Fruit fly (Drosophila melanogaster) whole organism, prepupa: ENCODE results near the gene CG6678.

Source experiments
- Blimp-1 ChIP-seq: fragments of 200-800 bp; sonication (Bioruptor generic); optimal IDR thresholded peaks from 3 replicates; lab custom pipeline; 2017; ENCODE audit warnings: missing biosample characterization, missing genetic modification characterization, mild to moderate bottlenecking, moderate library complexity, missing genetic modification reagents
- CG10631 ChIP-seq: fragments of 200-800 bp; sonication (Bioruptor generic); optimal IDR thresholded peaks from 2 replicates; lab custom pipeline; 2016; ENCODE audit warnings: missing biosample characterization, missing genetic modification characterization
- CG10669 ChIP-seq: fragments of 200-800 bp; sonication (Bioruptor generic); optimal IDR thresholded peaks from 3 replicates; lab custom pipeline; 2018; ENCODE audit warnings: missing biosample characterization, mild to moderate bottlenecking, missing genetic modification characterization, moderate library complexity
- CG11294 ChIP-seq: fragments of 200-800 bp; sonication (Bioruptor generic); IDR thresholded peaks from 2 replicates; pipeline ENCODE4 v1.3.6; 2022; ENCODE audit warnings: missing biosample characterization, missing genetic modification characterization
- CG11902 ChIP-seq: fragments of 200-800 bp; sonication (Bioruptor generic); optimal IDR thresholded peaks from 3 replicates; lab custom pipeline; 2016; ENCODE audit warnings: missing biosample characterization, missing genetic modification characterization
- CG15336 ChIP-seq: fragments of 200-800 bp; sonication (Bioruptor generic); IDR thresholded peaks from 2 replicates; pipeline ENCODE4 v1.3.6; 2022; ENCODE audit warnings: missing biosample characterization, missing genetic modification characterization
- CG1621 ChIP-seq: fragments of 200-800 bp; sonication (Bioruptor generic); optimal IDR thresholded peaks from 3 replicates; lab custom pipeline; 2018; ENCODE audit warnings: missing biosample characterization, mild to moderate bottlenecking, missing genetic modification characterization
- CG3032 ChIP-seq: fragments of 200-800 bp; optimal IDR thresholded peaks from 2 replicates; lab custom pipeline; 2019; ENCODE audit warnings: missing biosample characterization, mild to moderate bottlenecking, missing genetic modification characterization, moderate library complexity
- CG31627 ChIP-seq: fragments of 200-800 bp; sonication (Bioruptor generic); optimal IDR thresholded peaks from 3 replicates; lab custom pipeline; 2016; ENCODE audit warnings: missing biosample characterization, missing genetic modification characterization
- CG34406 ChIP-seq: fragments of 200-800 bp; sonication (Bioruptor generic); optimal IDR thresholded peaks from 3 replicates; lab custom pipeline; 2016; ENCODE audit warnings: missing biosample characterization, missing genetic modification characterization
- CG3919 ChIP-seq: fragments of 200-800 bp; sonication (Bioruptor generic); optimal IDR thresholded peaks from 3 replicates; lab custom pipeline; 2016; ENCODE audit warnings: missing biosample characterization, missing genetic modification characterization
- CG4318 ChIP-seq: fragments of 200-800 bp; sonication (Bioruptor generic); optimal IDR thresholded peaks from 3 replicates; lab custom pipeline; 2017; ENCODE audit warnings: missing biosample characterization, mild to moderate bottlenecking, missing genetic modification characterization
- CG6792 ChIP-seq: fragments of 200-800 bp; sonication (Bioruptor generic); optimal IDR thresholded peaks from 3 replicates; lab custom pipeline; 2016; ENCODE audit warnings: missing biosample characterization, missing genetic modification characterization
- CG6854 ChIP-seq: fragments of 200-800 bp; sonication (Bioruptor generic); optimal IDR thresholded peaks from 2 replicates; lab custom pipeline; 2017; ENCODE audit warnings: missing biosample characterization, mild to moderate bottlenecking, missing genetic modification characterization
- CG7368 ChIP-seq: fragments of 200-800 bp; sonication (Bioruptor generic); optimal IDR thresholded peaks from 3 replicates; lab custom pipeline; 2016; ENCODE audit warnings: missing biosample characterization, missing genetic modification characterization
- CG8119 ChIP-seq: fragments of 200-800 bp; sonication (Bioruptor generic); IDR thresholded peaks from 3 replicates; pipeline ENCODE4 v1.3.6; 2022; ENCODE audit warnings: missing biosample characterization, missing genetic modification characterization
- CG8319 ChIP-seq: fragments of 200-800 bp; sonication (Bioruptor generic); optimal IDR thresholded peaks from 3 replicates; lab custom pipeline; 2016; ENCODE audit warnings: missing biosample characterization, missing genetic modification characterization
- CG9139 ChIP-seq: fragments of 200-800 bp; sonication (Bioruptor generic); optimal IDR thresholded peaks from 3 replicates; lab custom pipeline; 2017; ENCODE audit warnings: missing biosample characterization, mild to moderate bottlenecking, missing genetic modification characterization
- Eip75B ChIP-seq: fragments of 200-800 bp; sonication (Bioruptor generic); optimal IDR thresholded peaks from 3 replicates; lab custom pipeline; 2016; ENCODE audit warnings: missing biosample characterization, missing genetic modification characterization
- Eip78C ChIP-seq: fragments of 200-800 bp; sonication (Bioruptor generic); peaks from one replicate; lab custom pipeline; 2016; ENCODE audit warnings: missing biosample characterization, missing genetic modification characterization
- Ets21C ChIP-seq: fragments of 200-800 bp; sonication (Bioruptor generic); optimal IDR thresholded peaks from 3 replicates; lab custom pipeline; 2016; ENCODE audit warnings: missing biosample characterization, missing genetic modification characterization
- Ets96B ChIP-seq: fragments of 200-800 bp; optimal IDR thresholded peaks from 2 replicates; lab custom pipeline; 2019; ENCODE audit warnings: missing biosample characterization, mild to moderate bottlenecking, missing genetic modification characterization, moderate library complexity
- Gug ChIP-seq: fragments of 200-800 bp; sonication (Bioruptor generic); IDR thresholded peaks from 2 replicates; pipeline ENCODE4 v1.3.6; 2022; ENCODE audit warnings: missing biosample characterization, missing genetic modification characterization
- Hr38 ChIP-seq: sonication (Bioruptor generic); optimal IDR thresholded peaks from 2 replicates; lab custom pipeline; 2016; ENCODE audit warnings: missing biosample characterization, missing genetic modification characterization
- Hr4 ChIP-seq: fragments of 200-800 bp; sonication (Bioruptor generic); optimal IDR thresholded peaks from 3 replicates; lab custom pipeline; 2016; ENCODE audit warnings: missing biosample characterization, missing genetic modification characterization
- Met ChIP-seq: fragments of 200-800 bp; sonication (Bioruptor generic); optimal IDR thresholded peaks from 3 replicates; lab custom pipeline; 2016; ENCODE audit warnings: missing biosample characterization, missing genetic modification characterization
- Sox102F ChIP-seq: fragments of 200-800 bp; sonication (Bioruptor generic); optimal IDR thresholded peaks from 2 replicates; lab custom pipeline; 2016; ENCODE audit warnings: missing biosample characterization, mild to moderate bottlenecking, missing genetic modification characterization
- Sox14 ChIP-seq: fragments of 200-800 bp; sonication (Bioruptor generic); optimal IDR thresholded peaks from 3 replicates; lab custom pipeline; 2016; ENCODE audit warnings: missing biosample characterization, missing genetic modification characterization
- Sox15 ChIP-seq: fragments of 200-800 bp; sonication (Bioruptor generic); optimal IDR thresholded peaks from 3 replicates; lab custom pipeline; 2016; ENCODE audit warnings: missing biosample characterization, missing genetic modification characterization
- achi ChIP-seq: fragments of 200-800 bp; sonication (Bioruptor generic); optimal IDR thresholded peaks from 3 replicates; lab custom pipeline; 2016; ENCODE audit warnings: missing biosample characterization, missing genetic modification characterization
- acj6 ChIP-seq: fragments of 200-800 bp; sonication (Bioruptor generic); optimal IDR thresholded peaks from 3 replicates; lab custom pipeline; 2016; ENCODE audit warnings: missing biosample characterization, missing genetic modification characterization
- esn ChIP-seq: fragments of 200-800 bp; sonication (Bioruptor generic); optimal IDR thresholded peaks from 2 replicates; lab custom pipeline; 2016; ENCODE audit warnings: missing biosample characterization, mild to moderate bottlenecking, missing genetic modification characterization, moderate library complexity
- fd59A ChIP-seq: fragments of 200-800 bp; sonication (Bioruptor generic); optimal IDR thresholded peaks from 2 replicates; lab custom pipeline; 2017; ENCODE audit warnings: missing biosample characterization, mild to moderate bottlenecking, missing genetic modification characterization, missing genetic modification reagents
- fd85E ChIP-seq: fragments of 200-800 bp; sonication (Bioruptor generic); optimal IDR thresholded peaks from 3 replicates; lab custom pipeline; 2016; ENCODE audit warnings: missing biosample characterization, missing genetic modification characterization
- fkh ChIP-seq: fragments of 200-800 bp; sonication (Bioruptor generic); optimal IDR thresholded peaks from 3 replicates; lab custom pipeline; 2017; ENCODE audit warnings: missing biosample characterization, mild to moderate bottlenecking, missing genetic modification characterization, moderate library complexity
- lz ChIP-seq: fragments of 200-800 bp; sonication (Bioruptor generic); optimal IDR thresholded peaks from 3 replicates; lab custom pipeline; 2016; ENCODE audit warnings: missing biosample characterization, missing genetic modification characterization
- net ChIP-seq: fragments of 200-800 bp; sonication (Bioruptor generic); optimal IDR thresholded peaks from 3 replicates; lab custom pipeline; 2016; ENCODE audit warnings: missing biosample characterization, missing genetic modification characterization
- pdm3 ChIP-seq: fragments of 200-800 bp; sonication (Bioruptor generic); optimal IDR thresholded peaks from 3 replicates; lab custom pipeline; 2016; ENCODE audit warnings: missing biosample characterization, missing genetic modification characterization
- salr ChIP-seq, 2 experiments: fragments of 200-800 bp; sonication (Bioruptor generic); optimal IDR thresholded peaks; 3 replicates each; lab custom pipeline; 2016 to 2018; ENCODE audit warnings: missing biosample characterization in 2 of 2, missing genetic modification characterization in 2 of 2, mild to moderate bottlenecking in 1 of 2
- svp ChIP-seq: fragments of 200-800 bp; sonication (Bioruptor generic); peaks from one replicate; lab custom pipeline; 2016; ENCODE audit warnings: missing biosample characterization, missing genetic modification characterization
- topi ChIP-seq: fragments of 200-800 bp; sonication (Bioruptor generic); optimal IDR thresholded peaks from 3 replicates; lab custom pipeline; 2016; ENCODE audit warnings: missing biosample characterization, missing genetic modification characterization
- vri ChIP-seq: fragments of 200-800 bp; sonication (Bioruptor generic); optimal IDR thresholded peaks from 3 replicates; lab custom pipeline; 2016; ENCODE audit warnings: missing biosample characterization, mild to moderate bottlenecking, missing genetic modification characterization

The CG6678 gene

DNA sequence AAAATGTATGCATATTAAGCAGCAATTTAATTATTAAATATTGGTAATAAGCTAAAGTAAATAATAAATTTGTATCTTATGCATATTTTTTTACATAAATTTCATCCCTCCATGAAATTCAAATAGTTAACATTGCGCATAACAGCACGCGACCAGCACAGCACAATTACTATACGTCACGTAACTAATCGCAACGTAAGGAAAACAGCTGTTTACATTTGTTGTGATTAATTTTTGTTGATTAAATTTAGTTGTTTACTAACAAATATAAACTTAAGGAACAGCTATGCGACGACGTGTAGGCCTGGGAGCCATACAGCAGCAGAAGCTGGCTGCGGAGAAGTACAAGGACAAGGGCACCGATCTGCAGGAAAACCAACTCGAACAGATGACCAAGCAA, 21.8 kb upstream of the CG6678 start, which contains the start of gene lsn:
Gene lsn, plus strand, starts transcription at position 177 of the 400 bp plus-strand sequence.
- TF ChIP-seq lz (GFP tag; lab: Kevin White, UChicago) (no peak), Eip78C (peak; percentile 53), fkh (peak; percentile 64), Hr4 (GFP tag; lab: Kevin White, UChicago) (no peak), CG6792 (no peak)

DNA sequence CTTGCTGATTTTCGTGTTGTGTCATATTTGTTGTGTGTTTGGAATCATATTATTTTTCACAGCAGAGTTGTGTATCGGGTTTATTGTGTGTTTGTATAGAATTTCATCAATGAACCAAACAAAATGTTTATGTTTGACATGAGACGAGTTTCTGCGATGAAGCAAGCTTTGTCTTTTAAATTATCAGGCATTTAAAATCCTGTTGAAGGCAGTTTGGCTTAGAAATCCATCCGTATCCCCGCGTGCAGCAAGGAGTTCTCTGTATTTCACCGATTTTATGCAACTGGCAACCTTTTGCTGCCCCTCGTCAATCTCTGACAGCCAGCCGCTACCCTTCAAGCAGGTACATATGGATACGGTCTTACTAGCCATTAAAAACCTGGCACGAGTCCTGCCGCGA, 19.0 kb upstream of the CG6678 start, which contains the start of the genes CG6569 and Cby:
Gene CG6569, minus strand, starts transcription at position 101 of the 400 bp plus-strand sequence.
Gene Cby, plus strand, starts transcription at position 185 of the 400 bp plus-strand sequence.
- TF ChIP-seq CG3032 (tag; lab: Kevin White, UChicago): no peak
- TF ChIP-seq CG1621: no peak
- no peak for TF ChIP-seq Sox14 (GFP tag; lab: Kevin White, UChicago)
- TF ChIP-seq Ets96B (tag; lab: Kevin White, UChicago): no peak
- TF ChIP-seq fkh: no peak
- no peak for TF ChIP-seq net (GFP tag; lab: Kevin White, UChicago)
- no peak for TF ChIP-seq CG11294 (GFP tag; lab: Robert Waterston, UW)
- no peak for TF ChIP-seq CG6854 (GFP tag; lab: Kevin White, UChicago)
- no peak for TF ChIP-seq CG34406 (GFP tag; lab: Kevin White, UChicago)
- no peak for TF ChIP-seq acj6 (GFP tag; lab: Kevin White, UChicago)
- TF ChIP-seq CG11902 (GFP tag; lab: Kevin White, UChicago): no peak
- no peak for TF ChIP-seq CG15336 (GFP tag; lab: Robert Waterston, UW)
- TF ChIP-seq Ets21C (GFP tag; lab: Kevin White, UChicago): no peak
- TF ChIP-seq Blimp-1 (GFP tag; lab: Kevin White, UChicago): no peak
- no peak for TF ChIP-seq CG9139
- TF ChIP-seq, all 60 proteins: peak for 0

DNA sequence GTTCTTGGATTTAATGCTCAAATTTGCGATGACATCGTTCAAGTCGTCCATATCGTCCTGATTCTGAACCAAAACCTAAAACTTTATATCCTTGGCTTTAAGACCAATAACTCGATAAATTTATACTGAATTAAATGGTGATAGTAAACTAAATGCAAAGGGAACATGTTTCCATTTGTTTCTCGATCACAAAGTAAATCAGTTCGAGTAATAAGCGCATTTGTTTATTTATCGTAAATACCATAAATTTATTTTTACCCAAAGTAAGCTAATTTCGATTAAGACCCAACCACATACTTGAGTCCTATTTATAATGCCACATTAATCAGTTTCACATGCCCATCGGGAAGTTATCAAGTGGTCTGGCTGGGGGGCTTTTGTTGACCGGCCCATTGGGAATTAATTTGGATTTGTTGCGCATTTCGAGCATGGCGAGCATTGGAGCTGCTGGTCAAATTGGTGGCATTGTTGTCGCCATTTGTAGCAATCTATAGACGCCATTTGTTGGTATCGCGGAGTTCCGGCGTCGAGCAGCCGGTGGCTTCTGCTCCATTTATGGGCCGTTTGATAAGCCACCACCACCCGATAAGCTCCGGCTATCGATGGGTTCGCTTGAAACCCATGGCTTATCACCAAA, 17.2 kb upstream of the CG6678 start, which contains the start of gene CG31174:
Gene CG31174, minus strand, starts transcription at position 51 of the 637 bp plus-strand sequence.
- TF ChIP-seq svp (peak; percentile 77), fd85E (GFP tag; lab: Kevin White, UChicago) (no peak)

DNA sequence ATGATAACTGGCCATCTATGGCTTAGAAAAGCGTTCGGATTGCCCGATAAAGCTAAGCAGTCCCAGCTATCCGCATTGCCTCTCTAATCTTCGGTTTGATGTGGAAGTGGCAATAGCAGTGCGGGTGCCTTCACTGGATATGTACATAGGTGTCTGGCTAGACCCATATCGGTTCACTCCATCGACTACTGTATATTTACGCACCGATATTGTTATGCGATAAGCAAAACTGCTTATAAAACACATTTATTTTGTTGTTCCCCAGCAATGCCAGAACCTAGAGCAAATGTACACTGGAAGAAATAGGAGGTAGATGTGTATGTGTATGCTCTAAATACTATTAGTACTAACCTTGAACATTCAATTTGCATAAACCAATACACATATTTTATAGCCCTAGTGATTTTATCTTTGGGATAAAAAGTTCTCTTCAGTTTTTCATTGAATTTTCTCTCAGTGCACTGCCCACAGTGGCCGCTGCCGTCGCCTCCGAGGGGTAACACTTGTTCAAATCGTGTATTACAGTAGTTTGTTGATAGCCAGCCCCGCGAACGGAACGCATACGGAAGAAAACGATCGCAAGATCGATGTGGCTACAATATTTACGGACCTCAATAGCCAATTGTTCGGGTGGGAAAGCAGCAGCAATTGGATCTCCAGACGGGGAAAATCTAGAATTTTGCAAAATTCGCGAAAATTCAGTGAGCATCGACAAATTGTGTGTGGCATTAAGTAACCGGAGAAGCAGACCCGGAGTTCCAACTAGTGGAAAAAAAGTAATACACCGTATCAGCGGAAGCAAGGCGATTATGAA, 16.5 kb upstream of the CG6678 start, which contains the start of gene CG31431:
Gene CG31431, plus strand, starts transcription at position 524 of the 814 bp plus-strand sequence.
- TF ChIP-seq net (GFP tag; lab: Kevin White, UChicago) (peak; percentile 82), Hr38 (GFP tag; lab: Kevin White, UChicago) (peak; percentile 36), CG15336 (GFP tag; lab: Robert Waterston, UW) (peak; percentile 90), esn (GFP tag; lab: Kevin White, UChicago) (peak; percentile 61), CG10631 (peak; percentile 77), acj6 (GFP tag; lab: Kevin White, UChicago) (peak; percentile 80), CG6854 (GFP tag; lab: Kevin White, UChicago) (no peak), topi (GFP tag; lab: Kevin White, UChicago) (peak; percentile 67), Met (GFP tag; lab: Kevin White, UChicago) (peak; percentile 52), lz (GFP tag; lab: Kevin White, UChicago) (peak; percentile 53), salr (GFP tag; optimal IDR thresholded peaks at IDR 0.05; lab: Kevin White, UChicago) (peak; percentile 41 to 52), CG34406 (GFP tag; lab: Kevin White, UChicago) (peak; percentile 57), vri (GFP tag; lab: Kevin White, UChicago) (peak; percentile 65), CG31627 (GFP tag; lab: Kevin White, UChicago) (peak; percentile 56), CG8319 (GFP tag; lab: Kevin White, UChicago) (peak; percentile 66), Gug (GFP tag; lab: Robert Waterston, UW) (peak; percentile 93), CG3032 (tag; lab: Kevin White, UChicago) (peak; percentile 81), achi (GFP tag; lab: Kevin White, UChicago) (peak; percentile 79), fd59A (GFP tag; lab: Kevin White, UChicago) (peak; percentile 75), Hr4 (GFP tag; lab: Kevin White, UChicago) (peak; percentile 90), CG8119 (GFP tag; lab: Robert Waterston, UW) (peak; percentile 91), svp (peak; percentile 66), CG10669 (GFP tag; lab: Kevin White, UChicago) (peak; percentile 82), Sox102F (GFP tag; lab: Kevin White, UChicago) (peak; percentile 37), CG4318 (GFP tag; lab: Kevin White, UChicago) (peak; percentile 68), CG3919 (GFP tag; lab: Kevin White, UChicago) (peak; percentile 88), CG11902 (GFP tag; lab: Kevin White, UChicago) (peak; percentile 63), CG7368 (GFP tag; lab: Kevin White, UChicago) (peak; percentile 73), Eip75B (peak; percentile 80), pdm3 (GFP tag; lab: Kevin White, UChicago) (peak; percentile 82), Sox15 (GFP tag; lab: Kevin White, UChicago) (peak; percentile 62)
